Fruit fly (Drosophila melanogaster): Measurements from ENCODE around the gene CG17806.
A peak's percentile ranks its signal among the peaks of the same experiment; 100 is the strongest.

The CG17806 gene

dm6 chr3R:17810951-17811706, 8.1 kb upstream of the CG17806 start, which contains the start of the genes Alg1 and tinc:
Gene Alg1, minus strand, starts transcription at chr3R:17811134.
Gene tinc, plus strand, starts transcription at chr3R:17811541.
- no peak for TF ChIP-seq CG11560 (tag; IDR thresholded peaks at IDR 0.05)
- TF ChIP-seq CG18599 (GFP tag; optimal IDR thresholded peaks at IDR 0.05) = peak; percentile 76
- no peak for TF ChIP-seq CG14965 (GFP tag; optimal IDR thresholded peaks at IDR 0.05; ENCODE audit: borderline replicate concordance)
- peak; percentile 86 for TF ChIP-seq CG2678 (tag; optimal IDR thresholded peaks at IDR 0.05)
- TF ChIP-seq CG7357 (GFP tag; IDR thresholded peaks at IDR 0.05) = 0 out of 3 replicates have a peak, but pooled peaks have one; percentile 58
- TF ChIP-seq Sry-δ (GFP tag; optimal IDR thresholded peaks at IDR 0.05) = peak; percentile 23
- peak; percentile 45; the same call in 1 of the 2 replicates for TF ChIP-seq sob (GFP tag; IDR thresholded peaks at IDR 0.05)
- peak; percentile 36 for TF ChIP-seq BEAF-32 (GFP tag; optimal IDR thresholded peaks at IDR 0.05)
- no peak for TF ChIP-seq Asciz (GFP tag; optimal IDR thresholded peaks at IDR 0.05)
- 0 out of 2 replicates have a peak, but pooled peaks have one; percentile 25 for TF ChIP-seq CG9215 (GFP tag; IDR thresholded peaks at IDR 0.05)
- TF ChIP-seq CG11723 (GFP tag; optimal IDR thresholded peaks at IDR 0.05) = peak; percentile 14
- TF ChIP-seq pb (GFP tag; optimal IDR thresholded peaks at IDR 0.05) = no peak
- TF ChIP-seq CG11696 (GFP tag; IDR thresholded peaks at IDR 0.05) = 0 out of 2 replicates have a peak, but pooled peaks have one; percentile 19
- TF ChIP-seq luna (GFP tag; optimal IDR thresholded peaks at IDR 0.05) = no peak
- TF ChIP-seq Hand (GFP tag; optimal IDR thresholded peaks at IDR 0.05) = peak; percentile 2
- peak; percentile 30 for TF ChIP-seq bab2 (GFP tag; optimal IDR thresholded peaks at IDR 0.05)
- peak; percentile 88 for TF ChIP-seq gem (tag; optimal IDR thresholded peaks at IDR 0.05)
- no peak for TF ChIP-seq CG11093 (GFP tag; IDR thresholded peaks at IDR 0.05)
- peak; percentile 90 for TF ChIP-seq CG9797 (GFP tag; optimal IDR thresholded peaks at IDR 0.05)
- no peak for TF ChIP-seq Atf-2 (GFP tag; optimal IDR thresholded peaks at IDR 0.05)
- peak; percentile 63 for TF ChIP-seq CG13624 (GFP tag; optimal IDR thresholded peaks at IDR 0.05)
- TF ChIP-seq E2f2 (GFP tag; IDR thresholded peaks at IDR 0.05) = peak; percentile 80
- TF ChIP-seq Dip3 (GFP tag; optimal IDR thresholded peaks at IDR 0.05) = peak; percentile 24
- TF ChIP-seq ftz-f1 (GFP tag; optimal IDR thresholded peaks at IDR 0.05) = no peak
- peak; percentile 87 for TF ChIP-seq wek (GFP tag; optimal IDR thresholded peaks at IDR 0.05)
- peak; percentile 49 for TF ChIP-seq Deaf1 (tag; optimal IDR thresholded peaks at IDR 0.05)
- TF ChIP-seq gcm (GFP tag; optimal IDR thresholded peaks at IDR 0.05) = peak; percentile 52
- peak; percentile 78 for TF ChIP-seq CG17829 (tag; optimal IDR thresholded peaks at IDR 0.05)
- no peak for TF ChIP-seq Optix (GFP tag; IDR thresholded peaks at IDR 0.05)
- peak; percentile 30 for TF ChIP-seq grn (GFP tag; optimal IDR thresholded peaks at IDR 0.05)
- TF ChIP-seq CG3065 (GFP tag; optimal IDR thresholded peaks at IDR 0.05) = no peak
- TF ChIP-seq CG13296 (GFP tag; optimal IDR thresholded peaks at IDR 0.05) = peak; percentile 81
- TF ChIP-seq CG15011 (GFP tag; optimal IDR thresholded peaks at IDR 0.05) = no peak
- TF ChIP-seq Stat92E (GFP tag; optimal IDR thresholded peaks at IDR 0.05) = peak in 1 of 3 experiments; percentile 71
- peak; percentile 83 for TF ChIP-seq unpg (GFP tag; optimal IDR thresholded peaks at IDR 0.05)
- peak; percentile 88 for TF ChIP-seq CG12391 (tag; optimal IDR thresholded peaks at IDR 0.05)
- no peak for TF ChIP-seq eve (GFP tag; optimal IDR thresholded peaks at IDR 0.05)
- no peak for TF ChIP-seq CG8944 (GFP tag; optimal IDR thresholded peaks at IDR 0.05)
- TF ChIP-seq Awh (GFP tag; IDR thresholded peaks at IDR 0.05) = peak; percentile 25; the same call in 1 of the 2 replicates
- peak; percentile 78 for TF ChIP-seq CG10267 (tag; optimal IDR thresholded peaks at IDR 0.05)
- peak; percentile 53 for TF ChIP-seq CG9437 (GFP tag; optimal IDR thresholded peaks at IDR 0.05)
- TF ChIP-seq nom (GFP tag; optimal IDR thresholded peaks at IDR 0.05) = peak; percentile 7
- no peak for TF ChIP-seq CG3726 (GFP tag; IDR thresholded peaks at IDR 0.05)
- TF ChIP-seq stwl (tag; optimal IDR thresholded peaks at IDR 0.05) = peak; percentile 80
- TF ChIP-seq fd3F (GFP tag; optimal IDR thresholded peaks at IDR 0.05) = peak; percentile 71
- TF ChIP-seq rib (GFP tag; IDR thresholded peaks at IDR 0.05) = peak; percentile 42; the same call in 1 of the 2 replicates
- no peak for TF ChIP-seq sim (GFP tag; IDR thresholded peaks at IDR 0.05)
- peak; percentile 77 for TF ChIP-seq CG7839 (tag; optimal IDR thresholded peaks at IDR 0.05)
